Worm (Caenorhabditis elegans): ENCODE results near the gene capg-2.

ce11 chrV:12296122-12296521, 24.4 kb downstream of the capg-2 start:
- TF ChIP-seq fkh-2 (tag; optimal IDR thresholded peaks at IDR 0.05) (no peak), nhr-28 (tag; optimal IDR thresholded peaks at IDR 0.05) (no peak)

All from whole organism, L3 larva.